Worm (Caenorhabditis elegans) whole organism, L1 larva: ENCODE results near the gene cls-1.
A peak's percentile ranks its signal among the peaks of the same experiment; 100 is the strongest.

Experiments
- aha-1 ChIP-seq: fragments of 150-350 bp; optimal IDR thresholded peaks from 2 replicates; lab custom pipeline; 2014; ENCODE audit warnings: missing biosample characterization, missing genetic modification characterization
- elt-2 ChIP-seq: sonication (generic microtip); optimal IDR thresholded peaks from 2 replicates; lab custom pipeline; 2016; ENCODE audit warnings: missing genetic modification characterization, mild to moderate bottlenecking, inconsistent platforms, missing compliant biosample characterization, missing genetic modification reagents
- fos-1 ChIP-seq: fragments of 150-350 bp; optimal IDR thresholded peaks from 2 replicates; lab custom pipeline; 2014; ENCODE audit warnings: missing biosample characterization, missing genetic modification characterization
- lin-13 ChIP-seq: fragments of 150-350 bp; optimal IDR thresholded peaks from 2 replicates; lab custom pipeline; 2014; ENCODE audit warnings: missing biosample characterization, missing genetic modification reagents, missing genetic modification characterization
- nhr-47 ChIP-seq: sonication (generic microtip); optimal IDR thresholded peaks from 2 replicates; lab custom pipeline; 2016; ENCODE audit warnings: mild to moderate bottlenecking, missing genetic modification characterization, moderate library complexity, missing compliant biosample characterization
- nhr-84 ChIP-seq: sonication (generic microtip); optimal IDR thresholded peaks from 2 replicates; lab custom pipeline; 2017; ENCODE audit warnings: missing biosample characterization, missing genetic modification characterization
- rnt-1 ChIP-seq: sonication (generic microtip); optimal IDR thresholded peaks from 2 replicates; lab custom pipeline; 2016; ENCODE audit warnings: mild to moderate bottlenecking, missing genetic modification characterization, moderate library complexity, missing compliant biosample characterization
- skn-1 ChIP-seq: fragments of 150-350 bp; optimal IDR thresholded peaks from 2 replicates; lab custom pipeline; 2014; ENCODE audit warnings: missing biosample characterization, missing genetic modification characterization
- snpc-4 ChIP-seq: fragments of 150-350 bp; optimal IDR thresholded peaks from 2 replicates; lab custom pipeline; 2014; ENCODE audit warnings: missing biosample characterization, missing genetic modification characterization
- zag-1 ChIP-seq: fragments of 150-350 bp; optimal IDR thresholded peaks from 2 replicates; lab custom pipeline; 2014; ENCODE audit warnings: missing biosample characterization, missing genetic modification characterization

DNA sequence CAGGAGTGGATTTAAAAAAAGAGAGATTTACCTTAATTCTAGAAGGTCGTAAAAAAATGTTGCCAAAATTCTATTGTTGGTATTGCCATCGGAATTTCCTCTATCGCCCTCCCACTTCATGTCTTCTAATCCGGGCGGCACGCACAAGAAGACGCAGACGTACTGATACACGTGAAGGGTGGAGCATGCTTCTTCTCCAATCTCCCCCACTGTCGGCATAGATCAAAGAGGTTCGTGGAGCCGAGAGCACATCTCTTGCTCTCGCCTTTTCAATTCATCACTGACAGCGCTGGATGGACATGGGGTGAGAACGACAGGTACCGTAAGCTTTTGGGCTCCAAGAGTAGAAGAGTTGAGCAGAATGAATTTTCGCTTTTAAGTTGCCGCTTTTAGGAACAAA is 28.6 kb downstream of the cls-1 start, which contains the start of gene lin-39:
- TF ChIP-seq elt-2 (no peak), skn-1 (tag; lab: Kevin White, UChicago) (no peak), fos-1 (no peak), nhr-84 (no peak), lin-13 (GFP tag; lab: Kevin White, UChicago) (no peak), zag-1 (tag; lab: Kevin White, UChicago) (no peak), rnt-1 (tag; lab: Kevin White, UChicago) (peak; percentile 38), aha-1 (tag; lab: Kevin White, UChicago) (no peak), nhr-47 (no peak), snpc-4 (no peak)
